Worm (Caenorhabditis elegans): ENCODE data around the gene clec-125.

Gene clec-125

ce11 chrII:3502520-3503323, 13.1 kb upstream of the clec-125 start, which contains the start of the genes col-71 and Y49F6B.2 (continued):
- no peak for TF ChIP-seq xnd-1 (tag; optimal IDR thresholded peaks at IDR 0.05)
- TF ChIP-seq ekl-4 (GFP tag; IDR thresholded peaks at IDR 0.05): 0 out of 2 replicates have a peak, but pooled peaks have one; percentile 55
- no peak for TF ChIP-seq ZK185.1 (tag; optimal IDR thresholded peaks at IDR 0.05; ENCODE audit: poor library complexity, severe bottlenecking)
- no peak for TF ChIP-seq snpc-1.1 (tag; optimal IDR thresholded peaks at IDR 0.05; ENCODE audit: insufficient read depth)
- no peak for TF ChIP-seq dpff-1 (tag; optimal IDR thresholded peaks at IDR 0.05)
- TF ChIP-seq cebp-2 (GFP tag; IDR thresholded peaks at IDR 0.05): no peak
- TF ChIP-seq F33H1.4 (GFP tag; IDR thresholded peaks at IDR 0.05): peak; percentile 54
- peak; percentile 42 for TF ChIP-seq madf-10 (tag; optimal IDR thresholded peaks at IDR 0.05)
- no peak for TF ChIP-seq zfh-2 (GFP tag; conservative IDR thresholded peaks at IDR 0.05)
- no peak for TF ChIP-seq nfyb-1 (GFP tag; IDR thresholded peaks at IDR 0.05)
- no peak for TF ChIP-seq ztf-6 (GFP tag; IDR thresholded peaks at IDR 0.05)
- peak; percentile 26 for TF ChIP-seq F22D6.2 (tag; optimal IDR thresholded peaks at IDR 0.05)
- peak; percentile 44 for TF ChIP-seq K12H6.12 (tag; optimal IDR thresholded peaks at IDR 0.05)
- peak; percentile 27 for TF ChIP-seq efl-1 (GFP tag; optimal IDR thresholded peaks at IDR 0.05)
- no peak for TF ChIP-seq lin-26 (GFP tag; IDR thresholded peaks at IDR 0.05)
- TF ChIP-seq lsy-27 (tag; optimal IDR thresholded peaks at IDR 0.05; ENCODE audit: borderline replicate concordance, insufficient read depth): no peak
- no peak for TF ChIP-seq attf-6 (GFP tag; IDR thresholded peaks at IDR 0.05)
- peak; percentile 63 for TF ChIP-seq madf-6 (GFP tag; IDR thresholded peaks at IDR 0.05)
- TF ChIP-seq fkh-3 (tag; optimal IDR thresholded peaks at IDR 0.05): no peak
- no peak for TF ChIP-seq rpc-1 (optimal IDR thresholded peaks at IDR 0.05)
- no peak for TF ChIP-seq rpc-1 (tag; optimal IDR thresholded peaks at IDR 0.05)
- TF ChIP-seq sea-2 (GFP tag; IDR thresholded peaks at IDR 0.05): no peak
- TF ChIP-seq mxl-1 (tag; optimal IDR thresholded peaks at IDR 0.05): no peak
- TF ChIP-seq F39B2.1 (GFP tag; IDR thresholded peaks at IDR 0.05): no peak
- no peak for TF ChIP-seq hlh-12 (tag; optimal IDR thresholded peaks at IDR 0.05)
- no peak for TF ChIP-seq mes-4 (tag; optimal IDR thresholded peaks at IDR 0.05)
- TF ChIP-seq hrde-1 (tag; optimal IDR thresholded peaks at IDR 0.05; ENCODE audit: borderline replicate concordance): no peak
- no peak for TF ChIP-seq die-1 (tag; optimal IDR thresholded peaks at IDR 0.05)
- TF ChIP-seq ztf-25 (GFP tag; IDR thresholded peaks at IDR 0.05): 0 out of 2 replicates have a peak, but pooled peaks have one; percentile 70
- peak; percentile 69 for TF ChIP-seq attf-3 (GFP tag; conservative IDR thresholded peaks at IDR 0.05)
- no peak for TF ChIP-seq ceh-58 (GFP tag; IDR thresholded peaks at IDR 0.05)
- TF ChIP-seq snpc-4 (GFP tag; optimal IDR thresholded peaks at IDR 0.05): no peak
- TF ChIP-seq snpc-4 (tag; optimal IDR thresholded peaks at IDR 0.05): peak in 2 of 4 experiments; percentile 19 to 34
- no peak for TF ChIP-seq chd-7 (tag; optimal IDR thresholded peaks at IDR 0.05)
- TF ChIP-seq F57A8.1 (GFP tag; optimal IDR thresholded peaks at IDR 0.05): no peak
- no peak for TF ChIP-seq gei-17 (GFP tag; optimal IDR thresholded peaks at IDR 0.05)
- TF ChIP-seq F55B11.4 (tag; optimal IDR thresholded peaks at IDR 0.05; ENCODE audit: borderline replicate concordance, insufficient read depth): no peak
- TF ChIP-seq egrh-3 (GFP tag; IDR thresholded peaks at IDR 0.05): 0 out of 2 replicates have a peak, but pooled peaks have one; percentile 30
- TF ChIP-seq Y67H2A.10 (GFP tag; conservative IDR thresholded peaks at IDR 0.05): 0 out of 2 replicates have a peak, but pooled peaks have one; percentile 50
- no peak for TF ChIP-seq dpl-1 (GFP tag; optimal IDR thresholded peaks at IDR 0.05)
- no peak for TF ChIP-seq bed-1 (GFP tag; IDR thresholded peaks at IDR 0.05)
- peak; percentile 58 for TF ChIP-seq attf-5 (GFP tag; optimal IDR thresholded peaks at IDR 0.05)
- TF ChIP-seq ztf-18 (tag; optimal IDR thresholded peaks at IDR 0.05): no peak
- TF ChIP-seq snpc-1.3 (tag; optimal IDR thresholded peaks at IDR 0.05; ENCODE audit: insufficient read depth): no peak
- no peak for TF ChIP-seq hlh-26 (GFP tag; conservative IDR thresholded peaks at IDR 0.05)
- peak; percentile 28; the same call in 1 of the 2 replicates for TF ChIP-seq madf-8 (GFP tag; conservative IDR thresholded peaks at IDR 0.05)
- no peak for TF ChIP-seq F23B12.7 (tag; optimal IDR thresholded peaks at IDR 0.05; ENCODE audit: insufficient read depth)
